Worm (Caenorhabditis elegans): ENCODE data around the gene srd-13.

DNA sequence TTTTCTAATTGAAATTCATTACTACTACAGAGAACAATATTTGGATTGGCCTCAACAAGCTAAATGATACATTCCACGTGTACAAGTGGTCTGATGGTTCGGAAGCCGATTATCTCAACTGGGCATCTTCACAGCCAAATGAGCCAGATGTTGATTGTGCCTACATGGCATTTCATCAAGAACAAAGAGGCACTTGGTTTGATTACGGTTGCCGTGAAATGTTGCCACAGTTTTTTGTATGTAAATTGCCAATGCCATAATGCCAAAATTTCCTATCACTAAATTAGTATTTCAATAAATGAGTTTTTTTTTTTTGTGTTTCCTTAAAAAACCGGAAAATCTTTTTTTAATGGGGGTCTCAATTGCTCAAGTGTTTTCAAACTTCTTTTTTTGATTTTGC lies 19.2 kb upstream of the srd-13 start:
- TF ChIP-seq him-1 (tag; optimal IDR thresholded peaks at IDR 0.05) (no peak), dao-5 (tag; optimal IDR thresholded peaks at IDR 0.05) (no peak)
